Worm (Caenorhabditis elegans): ENCODE data around the gene dyf-4.

dyf-4 gene

ce11 chrV:12525526-12525925 is at the start of gene dyf-4:
TSS of gene dyf-4 (minus strand) at chrV:12525738.
- no peak for TF ChIP-seq lsy-2 (tag; optimal IDR thresholded peaks at IDR 0.05)
- TF ChIP-seq blmp-1 (tag; optimal IDR thresholded peaks at IDR 0.05), result peak; percentile 73
- TF ChIP-seq unc-39 (tag; optimal IDR thresholded peaks at IDR 0.05), result no peak
- TF ChIP-seq nhr-2 (tag; optimal IDR thresholded peaks at IDR 0.05), result no peak

DNA sequence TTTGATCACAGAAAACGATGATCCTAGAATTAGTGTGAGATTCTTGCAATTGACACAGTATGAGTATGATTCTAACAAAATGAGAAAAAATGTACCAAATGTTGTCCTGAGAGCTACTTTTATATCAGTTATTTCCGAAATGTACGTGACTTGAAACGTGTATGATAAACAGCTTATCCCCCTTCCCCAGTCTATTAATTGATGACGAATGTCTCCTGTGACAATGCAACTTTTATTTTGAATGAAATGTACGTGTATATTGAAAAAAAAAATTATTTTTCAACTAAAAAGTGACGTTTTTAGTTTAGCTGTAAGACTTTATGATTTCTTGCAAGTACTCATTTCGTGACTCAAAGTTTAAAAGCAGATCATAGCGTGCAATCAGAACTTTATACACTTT is 44.7 kb upstream of the dyf-4 start:
- no peak for TF ChIP-seq elt-1 (tag; optimal IDR thresholded peaks at IDR 0.05; ENCODE audit: borderline replicate concordance, insufficient read depth)
- TF ChIP-seq ceh-39 (tag; optimal IDR thresholded peaks at IDR 0.05), result no peak
- TF ChIP-seq lin-32 (GFP tag; optimal IDR thresholded peaks at IDR 0.05), result no peak
- no peak for TF ChIP-seq mab-5 (tag; optimal IDR thresholded peaks at IDR 0.05)
- no peak for TF ChIP-seq hlh-1 (tag; optimal IDR thresholded peaks at IDR 0.05)
- no peak for TF ChIP-seq blmp-1 (tag; optimal IDR thresholded peaks at IDR 0.05)
- TF ChIP-seq nhr-2 (tag; optimal IDR thresholded peaks at IDR 0.05), result no peak
- TF ChIP-seq unc-62 (GFP tag; optimal IDR thresholded peaks at IDR 0.05), result no peak
- TF ChIP-seq sptf-1 (tag; optimal IDR thresholded peaks at IDR 0.05), result no peak
- TF ChIP-seq ceh-43 (GFP tag; optimal IDR thresholded peaks at IDR 0.05), result no peak
- TF ChIP-seq lin-13 (tag; optimal IDR thresholded peaks at IDR 0.05), result no peak
- TF ChIP-seq elt-3 (tag; optimal IDR thresholded peaks at IDR 0.05), result no peak
- TF ChIP-seq lsy-2 (tag; optimal IDR thresholded peaks at IDR 0.05), result no peak

ce11 chrV:12567850-12568249 is 42.3 kb upstream of the dyf-4 start, which contains the start of gene E02A10.4:
TSS of gene E02A10.4 (minus strand) at chrV:12567950.
- TF ChIP-seq nhr-237 (tag; optimal IDR thresholded peaks at IDR 0.05) (no peak), nhr-76 (tag; optimal IDR thresholded peaks at IDR 0.05) (no peak), flh-1 (GFP tag; optimal IDR thresholded peaks at IDR 0.05) (no peak)

DNA sequence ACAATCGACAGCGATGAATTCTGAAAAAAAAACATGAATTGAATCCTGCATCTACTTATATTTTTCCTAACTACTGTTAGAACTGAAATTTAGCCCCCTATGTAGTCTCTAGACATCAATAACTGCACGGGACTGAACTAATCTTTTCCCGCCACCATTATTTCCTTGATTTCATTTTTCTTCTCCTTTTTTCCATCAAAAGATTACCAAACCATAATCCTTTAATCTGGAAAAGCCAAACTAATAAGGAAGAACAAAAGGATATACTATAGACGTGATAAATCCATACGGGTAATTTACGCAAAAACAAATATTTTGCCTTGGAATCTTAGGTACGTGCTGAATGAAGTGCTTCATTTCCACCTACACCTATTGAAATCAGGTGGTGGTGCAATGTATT is 41.8 kb upstream of the dyf-4 start:
- no peak for TF ChIP-seq sptf-1 (tag; optimal IDR thresholded peaks at IDR 0.05)
- no peak for TF ChIP-seq mls-2 (tag; optimal IDR thresholded peaks at IDR 0.05)
- TF ChIP-seq flh-1 (GFP tag; optimal IDR thresholded peaks at IDR 0.05), result no peak
- TF ChIP-seq nhr-12 (tag; optimal IDR thresholded peaks at IDR 0.05), result no peak
- no peak for TF ChIP-seq ceh-39 (tag; optimal IDR thresholded peaks at IDR 0.05)
- TF ChIP-seq lin-32 (GFP tag; optimal IDR thresholded peaks at IDR 0.05), result no peak
- no peak for TF ChIP-seq zip-8 (tag; optimal IDR thresholded peaks at IDR 0.05)
- TF ChIP-seq bed-3 (GFP tag; optimal IDR thresholded peaks at IDR 0.05), result no peak
- TF ChIP-seq mab-5 (tag; optimal IDR thresholded peaks at IDR 0.05), result no peak
- TF ChIP-seq tbx-8 (GFP tag; optimal IDR thresholded peaks at IDR 0.05), result no peak

ce11 chrV:12564902-12565301 is 39.4 kb upstream of the dyf-4 start:
- TF ChIP-seq drap-1 (GFP tag; optimal IDR thresholded peaks at IDR 0.05) (no peak), sptf-1 (tag; optimal IDR thresholded peaks at IDR 0.05) (no peak), nhr-12 (tag; optimal IDR thresholded peaks at IDR 0.05) (no peak), flh-1 (GFP tag; optimal IDR thresholded peaks at IDR 0.05) (no peak), bed-3 (GFP tag; optimal IDR thresholded peaks at IDR 0.05) (no peak), unc-120 (tag; optimal IDR thresholded peaks at IDR 0.05; ENCODE audit: poor library complexity, severe bottlenecking) (no peak), nhr-237 (tag; optimal IDR thresholded peaks at IDR 0.05) (no peak), lin-13 (tag; optimal IDR thresholded peaks at IDR 0.05) (no peak), ham-2 (GFP tag; optimal IDR thresholded peaks at IDR 0.05) (no peak), ceh-39 (tag; optimal IDR thresholded peaks at IDR 0.05) (no peak), nhr-2 (tag; optimal IDR thresholded peaks at IDR 0.05) (no peak), cnd-1 (tag; optimal IDR thresholded peaks at IDR 0.05) (no peak), mab-5 (tag; optimal IDR thresholded peaks at IDR 0.05) (no peak)

DNA sequence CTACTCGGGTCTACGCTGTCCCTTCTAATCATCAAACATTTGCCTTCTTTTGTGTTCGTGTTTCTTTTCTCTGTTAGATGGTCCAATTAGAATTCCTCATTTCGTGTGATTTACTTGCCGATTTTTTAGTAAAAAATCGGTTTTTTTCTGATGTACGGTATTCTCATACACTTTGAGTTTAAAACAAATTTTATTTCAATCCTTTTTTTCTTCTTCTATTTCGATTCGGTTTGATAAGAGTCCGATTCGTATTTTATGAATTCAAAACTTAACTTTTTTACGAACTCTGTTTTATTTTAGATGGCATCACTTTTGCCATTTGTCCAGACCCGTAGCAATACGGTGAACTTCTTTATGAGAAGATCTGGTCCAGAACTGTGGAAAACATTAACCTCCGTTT is 37.6 kb upstream of the dyf-4 start, which contains the start of gene mrps-5:
Gene mrps-5 (plus strand): TSS at position 301 of the 400 bp plus-strand sequence.
- TF ChIP-seq nhr-28 (tag; optimal IDR thresholded peaks at IDR 0.05) (no peak), nhr-2 (tag; optimal IDR thresholded peaks at IDR 0.05) (no peak), mep-1 (tag; optimal IDR thresholded peaks at IDR 0.05) (no peak), ceh-39 (tag; optimal IDR thresholded peaks at IDR 0.05) (no peak), ceh-43 (GFP tag; optimal IDR thresholded peaks at IDR 0.05) (no peak), elt-1 (tag; optimal IDR thresholded peaks at IDR 0.05; ENCODE audit: borderline replicate concordance, insufficient read depth) (no peak), snpc-4 (tag; optimal IDR thresholded peaks at IDR 0.05) (no peak)
